Worm (Caenorhabditis elegans) whole organism, late embryonic: ENCODE results near the gene gpa-9.

Experiments
- ceh-18 ChIP-seq: sonication (generic microtip); optimal IDR thresholded peaks from 2 replicates; lab custom pipeline; 2016; ENCODE audit warnings: missing genetic modification characterization, missing compliant biosample characterization
- ceh-34 ChIP-seq: sonication (generic microtip); optimal IDR thresholded peaks from 2 replicates; lab custom pipeline; 2016; ENCODE audit warnings: mild to moderate bottlenecking, missing genetic modification characterization, missing compliant biosample characterization
- fkh-10 ChIP-seq: fragments of 150-350 bp; optimal IDR thresholded peaks from 2 replicates; lab custom pipeline; 2014; ENCODE audit warnings: missing biosample characterization, missing genetic modification reagents, missing genetic modification characterization

- TF ChIP-seq fkh-10 (no peak), ceh-18 (no peak), ceh-34 (tag; lab: Kevin White, UChicago) (no peak)
These were observed 11.2 kb downstream of the gpa-9 start for ce11 chrV:12637764-12638502.
